Fruit fly (Drosophila melanogaster) whole organism, embryonic: ENCODE results near the gene Agpat2.

ENCODE experiments used
- ATbp ChIP-seq: fragments of 200-800 bp; sonication (Bioruptor generic); optimal IDR thresholded peaks from 2 replicates; lab custom pipeline; 2017; ENCODE audit warnings: missing biosample characterization, mild to moderate bottlenecking, missing genetic modification characterization, missing genetic modification reagents
- Bgb ChIP-seq: fragments of 200-800 bp; sonication (Bioruptor generic); IDR thresholded peaks from 2 replicates; pipeline ENCODE4 v1.3.6; 2022; ENCODE audit warnings: missing biosample characterization, missing genetic modification characterization; ENCODE audit not compliant: partially characterized antibody
- Bteb2 ChIP-seq: fragments of 200-800 bp; sonication (Bioruptor generic); optimal IDR thresholded peaks from 2 replicates; lab custom pipeline; 2016; ENCODE audit warnings: missing biosample characterization, missing genetic modification characterization
- CG11456 ChIP-seq: fragments of 200-800 bp; sonication (Bioruptor generic); IDR thresholded peaks from 3 replicates; pipeline ENCODE4 v1.3.6; 2022; ENCODE audit warnings: missing biosample characterization, missing genetic modification characterization
- CG12942 ChIP-seq: fragments of 200-800 bp; sonication (Bioruptor generic); optimal IDR thresholded peaks from 3 replicates; lab custom pipeline; 2016; ENCODE audit warnings: missing biosample characterization, missing genetic modification characterization
- CG14050 ChIP-seq: fragments of 200-800 bp; sonication (Bioruptor generic); IDR thresholded peaks from 3 replicates; pipeline ENCODE4 v1.3.6; 2022; ENCODE audit warnings: missing biosample characterization, missing genetic modification characterization
- CG17359 ChIP-seq: fragments of 200-800 bp; sonication (Bioruptor generic); optimal IDR thresholded peaks from 3 replicates; lab custom pipeline; 2018; ENCODE audit warnings: missing biosample characterization, mild to moderate bottlenecking, missing genetic modification characterization, moderate library complexity
- CG18262 ChIP-seq: fragments of 200-800 bp; optimal IDR thresholded peaks from 3 replicates; lab custom pipeline; 2019; ENCODE audit warnings: missing biosample characterization, mild to moderate bottlenecking, missing genetic modification characterization, moderate library complexity
- CG2202 ChIP-seq: fragments of 200-800 bp; sonication (Bioruptor generic); optimal IDR thresholded peaks from 2 replicates; lab custom pipeline; 2018; ENCODE audit warnings: missing biosample characterization, mild to moderate bottlenecking, missing genetic modification characterization
- CG3163 ChIP-seq: fragments of 200-800 bp; sonication (Bioruptor generic); optimal IDR thresholded peaks from 3 replicates; lab custom pipeline; 2016; ENCODE audit warnings: missing biosample characterization, missing genetic modification characterization
- CG32772 ChIP-seq: fragments of 200-800 bp; sonication (Bioruptor generic); IDR thresholded peaks from 2 replicates; pipeline ENCODE4 v1.3.6; 2022; ENCODE audit warnings: missing biosample characterization, missing genetic modification characterization
- CG33213 ChIP-seq: fragments of 200-800 bp; sonication (Bioruptor generic); optimal IDR thresholded peaks from 3 replicates; lab custom pipeline; 2016; ENCODE audit warnings: missing biosample characterization, missing genetic modification characterization
- CG33557 ChIP-seq: fragments of 200-800 bp; sonication (Bioruptor generic); optimal IDR thresholded peaks from 2 replicates; lab custom pipeline; 2019; ENCODE audit warnings: missing biosample characterization, mild to moderate bottlenecking, missing genetic modification characterization, moderate library complexity
- CG3407 ChIP-seq: fragments of 200-800 bp; sonication (Bioruptor generic); optimal IDR thresholded peaks from 2 replicates; lab custom pipeline; 2018; ENCODE audit warnings: missing biosample characterization, mild to moderate bottlenecking, missing genetic modification characterization
- CG4328 ChIP-seq: fragments of 200-800 bp; sonication (Bioruptor generic); optimal IDR thresholded peaks from 3 replicates; lab custom pipeline; 2017; ENCODE audit warnings: missing biosample characterization, missing genetic modification reagents, missing genetic modification characterization
- CG4707 ChIP-seq: fragments of 200-800 bp; sonication (Bioruptor generic); optimal IDR thresholded peaks from 2 replicates; lab custom pipeline; 2018; ENCODE audit warnings: missing biosample characterization, mild to moderate bottlenecking, missing genetic modification characterization, moderate library complexity
- CG7556 ChIP-seq: fragments of 200-800 bp; sonication (Bioruptor generic); optimal IDR thresholded peaks from 2 replicates; lab custom pipeline; 2017; ENCODE audit warnings: missing biosample characterization, mild to moderate bottlenecking, missing genetic modification characterization
- CG8359 ChIP-seq: fragments of 200-800 bp; sonication (Bioruptor generic); optimal IDR thresholded peaks from 2 replicates; lab custom pipeline; 2017; ENCODE audit warnings: missing biosample characterization, mild to moderate bottlenecking, missing genetic modification characterization, borderline replicate concordance
- CG8388 ChIP-seq: fragments of 200-800 bp; sonication (Bioruptor generic); optimal IDR thresholded peaks from 2 replicates; lab custom pipeline; 2019; ENCODE audit warnings: missing biosample characterization, mild to moderate bottlenecking, missing genetic modification characterization, moderate library complexity
- Camta ChIP-seq: fragments of 200-800 bp; sonication (Bioruptor generic); optimal IDR thresholded peaks from 2 replicates; lab custom pipeline; 2016; ENCODE audit warnings: missing biosample characterization, missing genetic modification characterization
- D ChIP-seq, 2 experiments: fragments of 200-800 bp in 1 of 2; fragments of >200 bp in 1 of 2; sonication (Bioruptor generic) in 1 of 2; optimal IDR thresholded peaks; 2 replicates in 1 of 2; 3 replicates in 1 of 2; lab custom pipeline; 2017; ENCODE audit warnings: mild to moderate bottlenecking in 1 of 2, missing biosample characterization in 1 of 2, missing genetic modification characterization in 1 of 2, missing genetic modification reagents in 1 of 2
- D19A ChIP-seq: fragments of 200-800 bp; optimal IDR thresholded peaks from 3 replicates; lab custom pipeline; 2019; ENCODE audit warnings: missing biosample characterization, mild to moderate bottlenecking, missing genetic modification characterization, moderate library complexity
- Fer3 ChIP-seq: fragments of 200-800 bp; sonication (Bioruptor generic); optimal IDR thresholded peaks from 2 replicates; lab custom pipeline; 2018; ENCODE audit warnings: missing biosample characterization, mild to moderate bottlenecking, missing genetic modification characterization, moderate library complexity
- Gsc ChIP-seq: fragments of 200-800 bp; sonication (Bioruptor generic); IDR thresholded peaks from 2 replicates; pipeline ENCODE4 v1.3.6; 2022; ENCODE audit warnings: missing biosample characterization, missing genetic modification characterization
- HLH4C ChIP-seq: fragments of 200-800 bp; sonication (Bioruptor generic); IDR thresholded peaks from 3 replicates; pipeline ENCODE4 v1.3.6; 2022; ENCODE audit warnings: missing biosample characterization, missing genetic modification characterization; ENCODE audit not compliant: partially characterized antibody
- Lpt ChIP-seq: fragments of >200 bp; optimal IDR thresholded peaks from 2 replicates; lab custom pipeline; 2018; ENCODE audit warnings: missing biosample characterization, missing genetic modification characterization
- NC2α ChIP-seq: fragments of 200-800 bp; sonication (Bioruptor generic); optimal IDR thresholded peaks from 2 replicates; lab custom pipeline; 2016; ENCODE audit warnings: missing biosample characterization, missing genetic modification characterization
- NK7.1 ChIP-seq: fragments of 200-800 bp; sonication (Bioruptor generic); optimal IDR thresholded peaks from 3 replicates; lab custom pipeline; 2016; ENCODE audit warnings: missing biosample characterization, missing genetic modification characterization
- PHDP ChIP-seq: fragments of 200-800 bp; sonication (Bioruptor generic); optimal IDR thresholded peaks from 3 replicates; lab custom pipeline; 2018; ENCODE audit warnings: missing biosample characterization, mild to moderate bottlenecking, missing genetic modification characterization, moderate library complexity
- Spps ChIP-seq: fragments of 200-800 bp; sonication (Bioruptor generic); optimal IDR thresholded peaks from 2 replicates; lab custom pipeline; 2018; ENCODE audit warnings: missing biosample characterization, mild to moderate bottlenecking, missing genetic modification characterization
- TFAM ChIP-seq: fragments of 200-800 bp; sonication (Bioruptor generic); optimal IDR thresholded peaks from 2 replicates; lab custom pipeline; 2017; ENCODE audit warnings: missing biosample characterization, missing genetic modification characterization, inconsistent platforms
- bsh ChIP-seq, 2 experiments: fragments of 200-800 bp; sonication (Bioruptor generic); optimal IDR thresholded peaks; 2 replicates each; lab custom pipeline; 2017 to 2018; ENCODE audit warnings: mild to moderate bottlenecking in 2 of 2, missing biosample characterization in 2 of 2, missing genetic modification characterization in 2 of 2, moderate library complexity in 1 of 2
- cas ChIP-seq: fragments of 200-800 bp; sonication (Bioruptor generic); IDR thresholded peaks from 2 replicates; pipeline ENCODE4 v1.3.6; 2022; ENCODE audit warnings: missing biosample characterization, missing genetic modification characterization
- dimm ChIP-seq: fragments of 200-800 bp; sonication (Bioruptor generic); IDR thresholded peaks from 2 replicates; pipeline ENCODE4 v1.3.6; 2022; ENCODE audit warnings: missing biosample characterization, missing genetic modification characterization
- dmrt11E ChIP-seq: fragments of 200-800 bp; sonication (Bioruptor generic); optimal IDR thresholded peaks from 3 replicates; lab custom pipeline; 2018; ENCODE audit warnings: missing biosample characterization, mild to moderate bottlenecking, missing genetic modification characterization, moderate library complexity
- h ChIP-seq: fragments of >200 bp; optimal IDR thresholded peaks from 2 replicates; lab custom pipeline; 2017
- kay ChIP-seq: fragments of 200-800 bp; sonication (Bioruptor generic); optimal IDR thresholded peaks from 2 replicates; lab custom pipeline; 2016; ENCODE audit warnings: missing biosample characterization, missing genetic modification characterization
- kni ChIP-seq: fragments of 200-800 bp; sonication (Bioruptor generic); optimal IDR thresholded peaks from 3 replicates; lab custom pipeline; 2017; ENCODE audit warnings: mild to moderate bottlenecking, missing biosample characterization, missing genetic modification reagents, missing genetic modification characterization
- lmd ChIP-seq: fragments of 200-800 bp; sonication (Bioruptor generic); IDR thresholded peaks from 2 replicates; pipeline ENCODE4 v1.3.6; 2022; ENCODE audit warnings: missing biosample characterization, missing genetic modification characterization
- lola ChIP-seq, 3 experiments: fragments of >200 bp in 2 of 3; fragments of 200-800 bp in 1 of 3; sonication (Bioruptor generic) in 1 of 3; optimal IDR thresholded peaks; 2 replicates each; lab custom pipeline; 2017 to 2019; ENCODE audit warnings: missing biosample characterization in 3 of 3, missing genetic modification characterization in 3 of 3, mild to moderate bottlenecking in 1 of 3, moderate library complexity in 1 of 3
- nau ChIP-seq: fragments of 200-800 bp; sonication (Bioruptor generic); optimal IDR thresholded peaks from 3 replicates; lab custom pipeline; 2017; ENCODE audit warnings: missing biosample characterization, mild to moderate bottlenecking, missing genetic modification characterization, missing genetic modification reagents
- nmo ChIP-seq: fragments of 200-800 bp; sonication (Bioruptor generic); optimal IDR thresholded peaks from 2 replicates; lab custom pipeline; 2018; ENCODE audit warnings: missing biosample characterization, mild to moderate bottlenecking, missing genetic modification characterization, moderate library complexity
- onecut ChIP-seq: fragments of 200-800 bp; sonication (Bioruptor generic); IDR thresholded peaks from 2 replicates; pipeline ENCODE4 v1.3.6; 2022; ENCODE audit warnings: missing biosample characterization, missing genetic modification characterization
- prd ChIP-seq, 3 experiments: fragments of >200 bp in 2 of 3; fragments of 200-800 bp in 1 of 3; sonication (Bioruptor generic) in 1 of 3; optimal IDR thresholded peaks in 2 of 3; IDR thresholded peaks in 1 of 3; 2 replicates in 2 of 3; 3 replicates in 1 of 3; pipeline versions ENCODE4 v1.3.6 to Lab custom; 2017 to 2022; ENCODE audit warnings: missing biosample characterization in 1 of 3, missing genetic modification characterization in 1 of 3
- sim ChIP-seq: fragments of 200-800 bp; sonication (Bioruptor generic); IDR thresholded peaks from 2 replicates; pipeline ENCODE4 v1.3.6; 2022; ENCODE audit warnings: missing biosample characterization, missing genetic modification characterization
- stc ChIP-seq: fragments of 200-800 bp; sonication (Bioruptor generic); IDR thresholded peaks from 2 replicates; pipeline ENCODE4 v1.3.6; 2022; ENCODE audit warnings: missing biosample characterization, missing genetic modification characterization
- stwl ChIP-seq: fragments of 200-800 bp; sonication (Bioruptor generic); optimal IDR thresholded peaks from 3 replicates; lab custom pipeline; 2018; ENCODE audit warnings: missing biosample characterization, mild to moderate bottlenecking, missing genetic modification characterization, moderate library complexity
- tap ChIP-seq: fragments of 200-800 bp; optimal IDR thresholded peaks from 3 replicates; lab custom pipeline; 2019; ENCODE audit warnings: missing biosample characterization, mild to moderate bottlenecking, missing genetic modification characterization, moderate library complexity
- vfl ChIP-seq: fragments of 200-800 bp; sonication (Bioruptor generic); optimal IDR thresholded peaks from 2 replicates; lab custom pipeline; 2016; ENCODE audit warnings: missing biosample characterization, missing genetic modification characterization

The Agpat2 gene

dm6 chr2L:8423460-8424089 lies 40.2 kb downstream of the Agpat2 start (continued):
- TF ChIP-seq CG3163 (no peak), CG4707 (GFP tag; lab: Kevin White, UChicago) (peak; percentile 45), stwl (tag; lab: Kevin White, UChicago) (peak; percentile 2), lmd (GFP tag; lab: Robert Waterston, UW) (no peak), dimm (GFP tag; lab: Robert Waterston, UW) (no peak), D (optimal IDR thresholded peaks at IDR 0.05; lab: Kevin White, UChicago) (peak; percentile 43), D (GFP tag; optimal IDR thresholded peaks at IDR 0.05; lab: Kevin White, UChicago) (no peak), Spps (tag; lab: Kevin White, UChicago) (peak; percentile 29), dmrt11E (tag; lab: Kevin White, UChicago) (peak; percentile 31), CG3407 (peak; percentile 24), Bteb2 (GFP tag; lab: Kevin White, UChicago) (no peak), CG33213 (peak; percentile 1), D19A (tag; lab: Kevin White, UChicago) (peak; percentile 40), HLH4C (GFP tag; lab: Robert Waterston, UW) (no peak), CG32772 (no peak), CG7556 (GFP tag; lab: Kevin White, UChicago) (peak; percentile 6), vfl (no peak), bsh (GFP tag; optimal IDR thresholded peaks at IDR 0.05; lab: Kevin White, UChicago) (peak in 1 of 2 experiments; percentile 50), cas (GFP tag; lab: Robert Waterston, UW) (no peak), PHDP (peak; percentile 26), Bgb (GFP tag; lab: Robert Waterston, UW) (no peak), Lpt (GFP tag; lab: Kevin White, UChicago) (no peak), CG18262 (tag; lab: Kevin White, UChicago) (peak; percentile 42), nmo (GFP tag; lab: Kevin White, UChicago) (no peak), CG14050 (GFP tag; lab: Robert Waterston, UW) (no peak), CG33557 (GFP tag; lab: Kevin White, UChicago) (peak; percentile 29), h (lab: Kevin White, UChicago) (no peak), sim (no peak), Gsc (GFP tag; lab: Robert Waterston, UW) (no peak), CG12942 (no peak), tap (tag; lab: Kevin White, UChicago) (peak; percentile 5), TFAM (GFP tag; lab: Kevin White, UChicago) (no peak), NK7.1 (GFP tag; lab: Kevin White, UChicago) (no peak), CG4328 (GFP tag; lab: Kevin White, UChicago) (no peak), CG2202 (tag; lab: Kevin White, UChicago) (no peak), CG8359 (GFP tag; lab: Kevin White, UChicago) (no peak), onecut (no peak), kay (peak; percentile 14), stc (GFP tag; lab: Robert Waterston, UW) (no peak), Camta (GFP tag; lab: Kevin White, UChicago) (peak; percentile 28), nau (GFP tag; lab: Kevin White, UChicago) (peak; percentile 14), ATbp (GFP tag; lab: Kevin White, UChicago) (peak; percentile 71), CG11456 (no peak), Fer3 (tag; lab: Kevin White, UChicago) (no peak), lola (GFP tag; optimal IDR thresholded peaks at IDR 0.05; lab: Kevin White, UChicago) (peak in 1 of 3 experiments; percentile 38), NC2α (GFP tag; lab: Kevin White, UChicago) (no peak), CG8388 (GFP tag; lab: Kevin White, UChicago) (peak; percentile 3), prd (optimal IDR thresholded peaks at IDR 0.05; lab: Kevin White, UChicago) (no peak), prd (GFP tag; IDR thresholded peaks at IDR 0.05; lab: Robert Waterston, UW) (no peak), kni (GFP tag; lab: Kevin White, UChicago) (peak; percentile 63), CG17359 (peak; percentile 14)
